Worm (Caenorhabditis elegans) whole organism, dauer: ENCODE data around the gene R07C12.3.
"Not testable (repeated sequence)": the region's sequence is repeated elsewhere in the genome, so short reads cannot be mapped to it uniquely, and the experiment has no call there.

ENCODE experiments used
- unc-62 ChIP-seq: sonication (generic microtip); optimal IDR thresholded peaks from 2 replicates; lab custom pipeline; 2017; ENCODE audit warnings: missing biosample characterization, missing genetic modification reagents, missing genetic modification characterization

R07C12.3 gene

ce11 chrIV:4144784-4145183 lies at the start of gene R07C12.3:
Gene R07C12.3 (plus strand): TSS chrIV:4145084.
- TF ChIP-seq unc-62 (GFP tag; lab: Kevin White, UChicago) = no peak

- TF ChIP-seq unc-62 (GFP tag; lab: Kevin White, UChicago) = no peak
These were observed 47.9 kb upstream of the R07C12.3 start for ce11 chrIV:4096940-4097339.

ce11 chrIV:4099773-4100172 lies 45.1 kb upstream of the R07C12.3 start:
- no peak for TF ChIP-seq unc-62 (GFP tag; lab: Kevin White, UChicago)

ce11 chrIV:4102720-4103119 lies 42.2 kb upstream of the R07C12.3 start, which contains the start of gene ubc-1:
Gene ubc-1 (plus strand): TSS chrIV:4103020.
- no peak for TF ChIP-seq unc-62 (GFP tag; lab: Kevin White, UChicago)

- no peak for TF ChIP-seq unc-62 (GFP tag; lab: Kevin White, UChicago)
These were observed 36.1 kb upstream of the R07C12.3 start, which contains the start of gene C35B1.7 for ce11 chrIV:4108767-4109166. Gene C35B1.7 (plus strand): TSS chrIV:4109067.

ce11 chrIV:4112387-4112786 lies 32.5 kb upstream of the R07C12.3 start, which contains the start of gene F49F1.14:
Gene F49F1.14 (minus strand): TSS chrIV:4112487.
- no peak for TF ChIP-seq unc-62 (GFP tag; lab: Kevin White, UChicago)

- TF ChIP-seq unc-62 (GFP tag; lab: Kevin White, UChicago) = no peak
These were observed 30.4 kb upstream of the R07C12.3 start, which contains the start of gene F49F1.15 for ce11 chrIV:4114526-4114925. Gene F49F1.15 (minus strand): TSS chrIV:4114626.

ce11 chrIV:4115634-4116033 lies 29.2 kb upstream of the R07C12.3 start, which contains the start of the genes F49F1.4 and F49F1.2:
Gene F49F1.4 (minus strand): TSS chrIV:4115734.
Gene F49F1.2 (plus strand): TSS chrIV:4115943.
- TF ChIP-seq unc-62 (GFP tag; lab: Kevin White, UChicago) = no peak

ce11 chrIV:4117432-4117831 lies 27.5 kb upstream of the R07C12.3 start, which contains the start of gene drd-50:
Gene drd-50 (plus strand): TSS chrIV:4117732.
- no peak for TF ChIP-seq unc-62 (GFP tag; lab: Kevin White, UChicago)

- TF ChIP-seq unc-62 (GFP tag; lab: Kevin White, UChicago) = no peak
These were observed 24.6 kb upstream of the R07C12.3 start, which contains the start of gene F49F1.5 for ce11 chrIV:4120263-4120662. Gene F49F1.5 (minus strand): TSS chrIV:4120415.

- TF ChIP-seq unc-62 (GFP tag; lab: Kevin White, UChicago) = no peak
These were observed 23.8 kb upstream of the R07C12.3 start for ce11 chrIV:4121055-4121454.

- no peak for TF ChIP-seq unc-62 (GFP tag; lab: Kevin White, UChicago)
These were observed 21.8 kb upstream of the R07C12.3 start, which contains the start of gene mul-1 for ce11 chrIV:4123083-4123482. Gene mul-1 (minus strand): TSS chrIV:4123166.

- not testable (repeated sequence) for TF ChIP-seq unc-62 (GFP tag; lab: Kevin White, UChicago)
These were observed 19.2 kb upstream of the R07C12.3 start, which contains the start of gene F49F1.7 for ce11 chrIV:4125657-4126056. Gene F49F1.7 (minus strand): TSS chrIV:4125757.

ce11 chrIV:4135744-4136143 lies 9.1 kb upstream of the R07C12.3 start, which contains the start of gene F49F1.17:
Gene F49F1.17 (minus strand): TSS chrIV:4135844.
- TF ChIP-seq unc-62 (GFP tag; lab: Kevin White, UChicago) = no peak

- no peak for TF ChIP-seq unc-62 (GFP tag; lab: Kevin White, UChicago)
These were observed 7.4 kb upstream of the R07C12.3 start, which contains the start of gene F49F1.9 for ce11 chrIV:4137472-4137871. Gene F49F1.9 (minus strand): TSS chrIV:4137572.

- TF ChIP-seq unc-62 (GFP tag; lab: Kevin White, UChicago) = no peak
These were observed 5.9 kb upstream of the R07C12.3 start, which contains the start of gene F49F1.10 for ce11 chrIV:4139022-4139421. Gene F49F1.10 (minus strand): TSS chrIV:4139122.

- no peak for TF ChIP-seq unc-62 (GFP tag; lab: Kevin White, UChicago)
These were observed 4.6 kb upstream of the R07C12.3 start, which contains the start of gene F49F1.18 for ce11 chrIV:4140265-4140664. Gene F49F1.18 (minus strand): TSS chrIV:4140365.
